In the genomic region with DNA sequence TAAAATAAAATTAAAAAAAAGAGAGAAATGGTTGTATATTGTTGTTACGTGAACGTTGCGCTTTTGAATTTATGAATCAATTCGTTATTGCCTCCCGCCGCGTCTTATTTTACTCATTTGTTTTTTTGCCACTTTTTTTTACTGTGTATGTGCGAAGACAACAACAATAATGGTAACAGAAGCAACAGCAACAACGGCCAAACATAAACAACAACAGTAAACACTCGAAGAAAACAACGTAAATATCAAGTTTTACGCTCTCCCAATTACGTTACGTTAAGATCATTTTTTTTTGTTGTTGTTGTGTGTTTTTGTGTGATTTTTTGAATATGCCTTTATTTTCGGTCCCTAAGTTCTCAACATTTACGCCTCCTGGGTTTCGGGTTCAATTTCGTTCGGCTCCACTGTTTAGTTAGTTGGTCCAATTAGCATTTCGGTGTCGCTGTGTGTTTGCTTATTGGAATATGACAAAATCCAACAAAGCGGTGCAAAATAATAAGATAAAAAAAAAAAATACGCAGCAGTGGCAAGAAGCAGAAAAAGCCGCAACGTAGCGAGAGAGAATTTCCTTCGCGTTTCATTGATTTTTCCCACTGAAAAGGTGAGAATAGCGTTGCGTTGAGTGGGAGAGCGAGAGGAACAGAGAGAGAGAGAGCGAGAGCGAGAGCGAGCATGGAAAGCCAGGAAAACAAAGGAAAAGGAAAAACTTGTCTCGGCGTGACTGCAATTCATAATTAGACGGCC, we compare ENCODE assay signal across 1 fruit fly cellular context.
TF ChIP-seq lines count a peak whose summit lies in the region.

No protein-coding gene starts in this region.

TF ChIP-seq in whole organism, embryonic, 481 proteins besides CTCF, POLR2A, EP300 and RAD21 (continued from another document):
- TF ChIP-seq Fer3 (tag; optimal IDR thresholded peaks at IDR 0.05; lab: Kevin White, UChicago) (no peak), Jarid2 (GFP tag; optimal IDR thresholded peaks at IDR 0.05; lab: Kevin White, UChicago) (peak; percentile 38), tll (GFP tag; optimal IDR thresholded peaks at IDR 0.05; lab: Kevin White, UChicago) (no peak), Fer2 (tag; optimal IDR thresholded peaks at IDR 0.05; lab: Kevin White, UChicago) (no peak), shn (GFP tag; optimal IDR thresholded peaks at IDR 0.05; lab: Kevin White, UChicago) (peak; percentile 31), fd3F (GFP tag; optimal IDR thresholded peaks at IDR 0.05; lab: Kevin White, UChicago) (no peak), CG4820 (GFP tag; optimal IDR thresholded peaks at IDR 0.05; lab: Kevin White, UChicago) (no peak), unpg (GFP tag; optimal IDR thresholded peaks at IDR 0.05; lab: Kevin White, UChicago) (peak; percentile 21), Dip2 (GFP tag; IDR thresholded peaks at IDR 0.05; lab: Robert Waterston, UW) (no peak), zen2 (GFP tag; IDR thresholded peaks at IDR 0.05; lab: Robert Waterston, UW; ENCODE audit: partially characterized antibody) (no peak), ewg (GFP tag; optimal IDR thresholded peaks at IDR 0.05; lab: Kevin White, UChicago) (peak; percentile 7), CG18764 (GFP tag; optimal IDR thresholded peaks at IDR 0.05; lab: Kevin White, UChicago) (no peak), CG9797 (GFP tag; optimal IDR thresholded peaks at IDR 0.05; lab: Kevin White, UChicago) (no peak), grau (tag; optimal IDR thresholded peaks at IDR 0.05; lab: Kevin White, UChicago) (peak; percentile 86), Oaz (GFP tag; IDR thresholded peaks at IDR 0.05; lab: Robert Waterston, UW) (0 out of 2 replicates have a peak, but pooled peaks have one; percentile 9), Dek (tag; optimal IDR thresholded peaks at IDR 0.05; lab: Kevin White, UChicago) (peak; percentile 33), Hand (GFP tag; optimal IDR thresholded peaks at IDR 0.05; lab: Kevin White, UChicago) (no peak), Trl (optimal IDR thresholded peaks at IDR 0.05; lab: Kevin White, UChicago) (peak; percentile 96 to 98), Trl (GFP tag; optimal IDR thresholded peaks at IDR 0.05; lab: Kevin White, UChicago) (no peak), Vsx1 (GFP tag; optimal IDR thresholded peaks at IDR 0.05; lab: Kevin White, UChicago) (no peak), tin (GFP tag; optimal IDR thresholded peaks at IDR 0.05; lab: Kevin White, UChicago) (peak; percentile 3), CG18262 (tag; optimal IDR thresholded peaks at IDR 0.05; lab: Kevin White, UChicago) (peak; percentile 50), CG4424 (GFP tag; optimal IDR thresholded peaks at IDR 0.05; lab: Kevin White, UChicago) (peak; percentile 39), NfI (GFP tag; optimal IDR thresholded peaks at IDR 0.05; lab: Kevin White, UChicago) (no peak), jing (GFP tag; optimal IDR thresholded peaks at IDR 0.05; lab: Kevin White, UChicago) (no peak), CG16863 (GFP tag; optimal IDR thresholded peaks at IDR 0.05; lab: Kevin White, UChicago) (peak; percentile 2), dmrt99B (tag; optimal IDR thresholded peaks at IDR 0.05; lab: Kevin White, UChicago) (peak; percentile 57), CG2120 (GFP tag; optimal IDR thresholded peaks at IDR 0.05; lab: Kevin White, UChicago) (peak; percentile 41), en (GFP tag; optimal IDR thresholded peaks at IDR 0.05; lab: Kevin White, UChicago) (peak; percentile 12), CG7357 (GFP tag; IDR thresholded peaks at IDR 0.05; lab: Robert Waterston, UW) (no peak), da (GFP tag; optimal IDR thresholded peaks at IDR 0.05; lab: Kevin White, UChicago) (no peak), MTF-1 (GFP tag; optimal IDR thresholded peaks at IDR 0.05; lab: Kevin White, UChicago; ENCODE audit: borderline replicate concordance) (no peak), CG11085 (GFP tag; IDR thresholded peaks at IDR 0.05; lab: Robert Waterston, UW) (no peak), BtbVII (GFP tag; optimal IDR thresholded peaks at IDR 0.05; lab: Kevin White, UChicago) (no peak), Dll (GFP tag; IDR thresholded peaks at IDR 0.05; lab: Robert Waterston, UW; ENCODE audit: partially characterized antibody) (no peak), Lhr (GFP tag; optimal IDR thresholded peaks at IDR 0.05; lab: Kevin White, UChicago) (no peak), CG9876 (GFP tag; optimal IDR thresholded peaks at IDR 0.05; lab: Kevin White, UChicago) (no peak), Ets65A (GFP tag; lab: Kevin White, UChicago) (peak; percentile 89), Hey (tag; optimal IDR thresholded peaks at IDR 0.05; lab: Kevin White, UChicago) (no peak), crol (GFP tag; IDR thresholded peaks at IDR 0.05; lab: Robert Waterston, UW) (0 out of 2 replicates have a peak, but pooled peaks have one; percentile 2), cad (GFP tag; optimal IDR thresholded peaks at IDR 0.05; lab: Kevin White, UChicago) (no peak), Atf-2 (GFP tag; optimal IDR thresholded peaks at IDR 0.05; lab: Kevin White, UChicago) (no peak), HLH4C (GFP tag; IDR thresholded peaks at IDR 0.05; lab: Robert Waterston, UW; ENCODE audit: partially characterized antibody) (no peak), CG10321 (GFP tag; IDR thresholded peaks at IDR 0.05; lab: Robert Waterston, UW) (no peak), pita (GFP tag; optimal IDR thresholded peaks at IDR 0.05; lab: Kevin White, UChicago) (no peak), lbe (GFP tag; optimal IDR thresholded peaks at IDR 0.05; lab: Kevin White, UChicago) (no peak), nom (GFP tag; optimal IDR thresholded peaks at IDR 0.05; lab: Kevin White, UChicago) (no peak), CG17829 (tag; optimal IDR thresholded peaks at IDR 0.05; lab: Kevin White, UChicago) (no peak), PHDP (tag; optimal IDR thresholded peaks at IDR 0.05; lab: Kevin White, UChicago) (peak; percentile 39), danr (GFP tag; IDR thresholded peaks at IDR 0.05; lab: Robert Waterston, UW) (no peak)
